Fruit fly (Drosophila melanogaster): ENCODE results near the gene CG32536.
A peak's percentile ranks its signal among the peaks of the same experiment; 100 is the strongest.

The CG32536 gene

dm6 chrX:19276489-19277117, at the start of gene CG32536, which contains the start of gene CG32537:
Gene CG32536 (minus strand): TSS chrX:19276898.
Gene CG32537 (minus strand): TSS chrX:19276539.
- no peak for TF ChIP-seq CG17801 (GFP tag; optimal IDR thresholded peaks at IDR 0.05; ENCODE audit: partially characterized antibody)

dm6 chrX:19325729-19326473, 49.2 kb upstream of the CG32536 start:
- TF ChIP-seq CG17801 (GFP tag; optimal IDR thresholded peaks at IDR 0.05; ENCODE audit: partially characterized antibody), result no peak

- TF ChIP-seq CG17801 (GFP tag; optimal IDR thresholded peaks at IDR 0.05; ENCODE audit: partially characterized antibody), result no peak
These were observed 48.1 kb upstream of the CG32536 start for dm6 chrX:19324576-19325353.

dm6 chrX:19323835-19324133, 47.1 kb upstream of the CG32536 start:
- TF ChIP-seq CG17801 (GFP tag; optimal IDR thresholded peaks at IDR 0.05; ENCODE audit: partially characterized antibody), result peak; percentile 90

- no peak for TF ChIP-seq CG17801 (GFP tag; optimal IDR thresholded peaks at IDR 0.05; ENCODE audit: partially characterized antibody)
These were observed 46.5 kb upstream of the CG32536 start for dm6 chrX:19322945-19323834.

dm6 chrX:19321820-19322708, 45.4 kb upstream of the CG32536 start, which contains the start of gene out:
Gene out (minus strand): TSS chrX:19322106.
- TF ChIP-seq CG17801 (GFP tag; optimal IDR thresholded peaks at IDR 0.05; ENCODE audit: partially characterized antibody), result peak; percentile 96

- no peak for TF ChIP-seq CG17801 (GFP tag; optimal IDR thresholded peaks at IDR 0.05; ENCODE audit: partially characterized antibody)
These were observed 42.2 kb upstream of the CG32536 start for dm6 chrX:19318924-19319323.

DNA sequence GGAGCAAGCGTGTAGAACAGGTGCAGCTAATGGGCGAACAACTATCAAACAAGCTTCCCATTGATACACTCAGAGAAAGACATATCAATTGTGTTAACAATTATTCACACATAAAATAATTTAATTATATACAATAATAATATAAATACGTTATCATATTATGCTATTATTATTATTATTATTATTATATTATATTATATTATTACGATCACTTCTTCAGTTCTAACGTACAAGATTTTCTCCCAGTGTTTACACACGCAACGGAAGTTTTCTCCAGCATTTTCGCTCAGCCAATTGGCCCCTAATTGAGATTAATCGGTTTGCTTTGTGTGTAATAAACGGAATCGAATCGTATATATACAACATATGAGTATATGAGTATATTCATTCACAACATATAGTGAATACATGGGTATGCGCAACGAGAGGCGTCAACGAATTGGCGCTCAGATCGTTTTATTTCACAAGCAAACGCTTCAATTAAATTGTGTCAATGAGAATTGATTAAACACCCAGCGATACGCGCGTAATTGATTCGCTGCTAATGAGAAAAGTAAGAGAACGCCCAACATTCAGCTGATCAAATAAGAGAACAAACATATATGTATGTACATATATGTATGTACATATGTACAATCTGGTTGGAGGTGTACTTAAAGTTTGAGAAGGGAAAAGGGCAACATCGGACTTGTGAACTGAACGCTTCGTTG, 40.5 kb upstream of the CG32536 start:
- TF ChIP-seq CG17801 (GFP tag; optimal IDR thresholded peaks at IDR 0.05; ENCODE audit: partially characterized antibody), result peak; percentile 68

DNA sequence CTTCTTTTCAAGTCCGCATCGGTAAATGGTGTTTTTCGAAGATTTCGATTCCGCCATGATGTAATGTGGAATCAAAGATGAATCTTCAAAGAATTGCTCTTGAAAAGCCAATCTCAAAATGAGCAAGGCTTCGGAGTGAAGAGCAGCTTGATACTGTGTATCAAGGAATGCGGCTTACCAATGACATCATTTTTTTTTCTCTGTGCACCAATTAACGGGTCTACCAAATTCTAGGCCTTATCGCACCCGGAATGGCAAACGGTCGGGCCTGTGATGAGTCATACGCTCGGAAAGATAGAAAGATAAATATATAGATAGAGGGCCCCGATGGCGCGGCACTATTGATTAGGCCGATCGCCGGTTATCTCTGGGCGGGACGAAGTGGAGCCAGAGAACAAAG, 39.9 kb upstream of the CG32536 start:
- no peak for TF ChIP-seq CG17801 (GFP tag; optimal IDR thresholded peaks at IDR 0.05; ENCODE audit: partially characterized antibody)

DNA sequence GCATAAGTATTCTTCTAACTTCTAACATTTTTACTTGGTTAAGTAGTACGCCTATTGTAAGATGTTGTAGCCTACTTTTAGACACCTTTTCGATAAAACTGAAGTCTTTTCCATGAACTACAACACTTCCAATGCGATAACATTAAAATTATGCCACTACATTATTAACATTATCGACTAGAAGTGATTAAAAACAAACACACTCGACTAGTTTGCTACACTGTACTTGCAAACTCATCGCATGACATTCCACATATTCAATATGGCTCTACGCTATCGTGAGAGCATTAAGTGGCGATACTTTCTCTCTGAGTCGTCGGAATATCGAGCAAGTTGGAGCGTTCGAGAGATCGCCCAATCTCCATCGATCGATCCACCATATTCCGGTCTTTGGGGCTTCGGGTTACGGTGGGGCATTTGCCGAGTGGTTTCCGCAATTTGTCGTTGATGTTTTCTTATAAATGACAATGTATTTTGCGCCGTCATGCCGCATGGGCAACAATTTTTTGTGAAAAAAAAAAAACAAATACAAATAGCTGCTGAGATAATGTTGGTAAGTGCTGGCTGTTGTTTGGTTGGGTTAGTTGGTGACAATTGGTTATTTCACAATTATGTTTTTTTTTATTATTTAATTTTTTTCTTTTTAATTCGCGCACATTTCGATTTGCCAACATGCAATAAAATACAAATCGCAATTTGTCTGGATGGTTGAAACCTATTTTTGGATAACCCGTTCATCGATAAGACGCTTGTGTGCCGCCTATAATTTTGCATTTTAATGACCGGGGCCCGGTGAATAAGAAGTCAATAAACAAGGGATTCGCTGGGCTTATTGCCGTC, 38.9 kb upstream of the CG32536 start:
- peak; percentile 7 for TF ChIP-seq CG17801 (GFP tag; optimal IDR thresholded peaks at IDR 0.05; ENCODE audit: partially characterized antibody)

dm6 chrX:19314283-19315178, 37.8 kb upstream of the CG32536 start:
- TF ChIP-seq CG17801 (GFP tag; optimal IDR thresholded peaks at IDR 0.05; ENCODE audit: partially characterized antibody), result no peak

Data from ovary, adult (tissue).